Worm (Caenorhabditis elegans): ENCODE data around the gene C14B1.8.

DNA sequence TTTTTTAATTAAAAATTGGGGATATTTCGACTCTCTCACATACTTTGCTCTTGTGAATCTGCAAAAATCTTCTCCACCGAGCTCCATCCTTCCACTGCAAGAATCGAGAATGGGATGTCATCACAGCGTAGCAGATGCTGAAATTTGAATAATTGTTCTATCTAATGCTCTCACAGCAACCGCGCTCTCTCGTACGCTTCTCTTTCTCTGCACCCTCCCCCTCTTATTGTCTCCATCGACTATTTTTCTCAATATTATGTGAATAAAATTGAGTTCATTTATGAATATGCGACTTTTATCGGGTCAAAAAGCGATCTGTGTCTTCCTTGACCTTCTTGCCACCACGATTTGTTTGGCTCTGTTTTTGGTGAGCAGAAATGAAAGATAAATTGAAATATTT, 14.5 kb upstream of the C14B1.8 start, which contains the start of gene F34D10.3:
- TF ChIP-seq elt-3 (tag; optimal IDR thresholded peaks at IDR 0.05) (no peak), elt-2 (tag; optimal IDR thresholded peaks at IDR 0.05) (no peak), pqm-1 (tag; optimal IDR thresholded peaks at IDR 0.05) (no peak), mab-9 (GFP tag; IDR thresholded peaks at IDR 0.05) (no peak), unc-62 (GFP tag; optimal IDR thresholded peaks at IDR 0.05) (no peak), nhr-77 (tag; optimal IDR thresholded peaks at IDR 0.05) (no peak), snpc-4 (tag; optimal IDR thresholded peaks at IDR 0.05) (no peak), nhr-11 (tag; optimal IDR thresholded peaks at IDR 0.05) (no peak), aly-2 (tag; optimal IDR thresholded peaks at IDR 0.05) (no peak), blmp-1 (tag; optimal IDR thresholded peaks at IDR 0.05) (no peak), fos-1 (tag; optimal IDR thresholded peaks at IDR 0.05) (no peak), zip-4 (GFP tag; optimal IDR thresholded peaks at IDR 0.05) (no peak)

Data from whole organism, L1 larva.